Worm (Caenorhabditis elegans) whole organism, L3 larva: ENCODE data around the gene fbxa-100.

Experiments
- ceh-16 ChIP-seq: sonication (generic microtip); optimal IDR thresholded peaks from 2 replicates; lab custom pipeline; 2017; ENCODE audit warnings: missing biosample characterization, missing genetic modification characterization
- daf-12 ChIP-seq: fragments of 150-350 bp; optimal IDR thresholded peaks from 2 replicates; lab custom pipeline; 2014; ENCODE audit warnings: missing biosample characterization, missing genetic modification reagents, missing genetic modification characterization
- elt-3 ChIP-seq, 3 experiments: fragments of 150-350 bp in 1 of 3; sonication (generic microtip) in 2 of 3; optimal IDR thresholded peaks; 2 replicates in 2 of 3; 4 replicates in 1 of 3; lab custom pipeline; 2014 to 2017; ENCODE audit warnings: missing biosample characterization in 3 of 3, missing genetic modification characterization in 3 of 3
- fkh-10 ChIP-seq: sonication (generic microtip); optimal IDR thresholded peaks from 2 replicates; lab custom pipeline; 2017; ENCODE audit warnings: missing biosample characterization, missing genetic modification reagents, missing genetic modification characterization
- lin-15B ChIP-seq: fragments of 150-350 bp; optimal IDR thresholded peaks from 2 replicates; lab custom pipeline; 2014; ENCODE audit warnings: missing biosample characterization, missing genetic modification characterization
- lin-39 ChIP-seq: fragments of 150-350 bp; optimal IDR thresholded peaks from 2 replicates; lab custom pipeline; 2018; ENCODE audit warnings: missing biosample characterization, missing genetic modification reagents, missing genetic modification characterization
- mdl-1 ChIP-seq: fragments of 150-350 bp; optimal IDR thresholded peaks from 2 replicates; lab custom pipeline; 2014; ENCODE audit warnings: missing biosample characterization, missing genetic modification characterization
- nhr-12 ChIP-seq: fragments of 150-350 bp; optimal IDR thresholded peaks from 2 replicates; lab custom pipeline; 2014; ENCODE audit warnings: missing biosample characterization, missing genetic modification characterization
- nhr-237 ChIP-seq: fragments of 150-350 bp; optimal IDR thresholded peaks from 2 replicates; lab custom pipeline; 2014; ENCODE audit warnings: missing biosample characterization, missing genetic modification characterization
- nhr-67 ChIP-seq: fragments of 150-350 bp; optimal IDR thresholded peaks from 2 replicates; lab custom pipeline; 2014; ENCODE audit warnings: missing biosample characterization, missing genetic modification characterization
- skn-1 ChIP-seq: fragments of 150-350 bp; optimal IDR thresholded peaks from 2 replicates; lab custom pipeline; 2014; ENCODE audit warnings: missing biosample characterization, missing genetic modification characterization
- snpc-4 ChIP-seq: fragments of 150-350 bp; optimal IDR thresholded peaks from 2 replicates; lab custom pipeline; 2014; ENCODE audit warnings: missing biosample characterization, missing genetic modification characterization
- ztf-11 ChIP-seq: fragments of 150-350 bp; optimal IDR thresholded peaks from 2 replicates; lab custom pipeline; 2014; ENCODE audit warnings: missing biosample characterization, missing genetic modification characterization

ce11 chrV:16047508-16047907 is 14.4 kb downstream of the fbxa-100 start, which contains the start of gene str-198:
- no peak for TF ChIP-seq nhr-67 (tag; lab: Kevin White, UChicago)
- TF ChIP-seq ztf-11 (tag; lab: Kevin White, UChicago): no peak
- TF ChIP-seq mdl-1: no peak
- TF ChIP-seq daf-12 (tag; lab: Kevin White, UChicago): no peak
- no peak for TF ChIP-seq nhr-12 (tag; lab: Kevin White, UChicago)
- no peak for TF ChIP-seq nhr-237 (tag; lab: Kevin White, UChicago)
- no peak for TF ChIP-seq snpc-4 (tag; lab: Kevin White, UChicago)
- TF ChIP-seq elt-3 (tag; optimal IDR thresholded peaks at IDR 0.05; lab: Kevin White, UChicago): no peak
- TF ChIP-seq lin-15B (tag; lab: Kevin White, UChicago): no peak
- no peak for TF ChIP-seq ceh-16 (tag; lab: Kevin White, UChicago)
- no peak for TF ChIP-seq skn-1 (tag; lab: Kevin White, UChicago)
- no peak for TF ChIP-seq fkh-10
- no peak for TF ChIP-seq lin-39 (tag; lab: Kevin White, UChicago)
